Worm (Caenorhabditis elegans) whole organism, L1 larva: Measurements from ENCODE around the gene srw-59.

Experiments
- alr-1 ChIP-seq: fragments of 200-800 bp; sonication (Bioruptor generic); optimal IDR thresholded peaks from 2 replicates; lab custom pipeline; 2018; ENCODE audit warnings: borderline replicate concordance, mild to moderate bottlenecking, missing genetic modification characterization, missing compliant biosample characterization
- ceh-63 ChIP-seq: fragments of 200-800 bp; sonication (Bioruptor generic); optimal IDR thresholded peaks from 2 replicates; lab custom pipeline; 2018; ENCODE audit warnings: mild to moderate bottlenecking, missing genetic modification characterization, missing compliant biosample characterization
- ceh-82 ChIP-seq, 3 experiments: fragments of 150-350 bp in 1 of 3; sonication (generic microtip) in 2 of 3; optimal IDR thresholded peaks; 2 replicates each; lab custom pipeline; 2014 to 2017; ENCODE audit warnings: missing biosample characterization in 3 of 3, missing genetic modification characterization in 3 of 3
- ces-1 ChIP-seq: fragments of 150-350 bp; optimal IDR thresholded peaks from 2 replicates; lab custom pipeline; 2014; ENCODE audit warnings: missing biosample characterization, missing genetic modification reagents, missing genetic modification characterization
- fkh-10 ChIP-seq: sonication (generic microtip); optimal IDR thresholded peaks from 2 replicates; lab custom pipeline; 2017; ENCODE audit warnings: missing biosample characterization, missing genetic modification reagents, missing genetic modification characterization
- fos-1 ChIP-seq: fragments of 150-350 bp; optimal IDR thresholded peaks from 2 replicates; lab custom pipeline; 2014; ENCODE audit warnings: missing biosample characterization, missing genetic modification characterization
- lin-39 ChIP-seq: fragments of 150-350 bp; optimal IDR thresholded peaks from 2 replicates; lab custom pipeline; 2014; ENCODE audit warnings: missing biosample characterization, missing genetic modification reagents, missing genetic modification characterization
- nhr-28 ChIP-seq: fragments of 150-350 bp; optimal IDR thresholded peaks from 2 replicates; lab custom pipeline; 2014; ENCODE audit warnings: missing biosample characterization, missing genetic modification characterization
- nhr-76 ChIP-seq: sonication (generic microtip); optimal IDR thresholded peaks from 2 replicates; lab custom pipeline; 2017; ENCODE audit warnings: missing biosample characterization, missing genetic modification characterization
- tbx-2 ChIP-seq: sonication (generic microtip); optimal IDR thresholded peaks from 2 replicates; lab custom pipeline; 2016; ENCODE audit warnings: missing genetic modification characterization, missing compliant biosample characterization
- unc-86 ChIP-seq: sonication (generic microtip); optimal IDR thresholded peaks from 2 replicates; lab custom pipeline; 2016; ENCODE audit warnings: missing genetic modification characterization, missing compliant biosample characterization

ce11 chrV:15959456-15959855, 8.7 kb upstream of the srw-59 start:
- TF ChIP-seq unc-86 (tag; lab: Kevin White, UChicago) (no peak), ceh-82 (tag; optimal IDR thresholded peaks at IDR 0.05; lab: Kevin White, UChicago) (no peak), tbx-2 (tag; lab: Kevin White, UChicago) (no peak), ces-1 (GFP tag; lab: Kevin White, UChicago) (no peak), ceh-63 (GFP tag; lab: Kevin White, UChicago) (no peak), lin-39 (tag; lab: Kevin White, UChicago) (no peak), nhr-76 (tag; lab: Kevin White, UChicago) (no peak), nhr-28 (tag; lab: Kevin White, UChicago) (no peak), fos-1 (tag; lab: Kevin White, UChicago) (no peak), fkh-10 (GFP tag; lab: Kevin White, UChicago) (no peak), alr-1 (no peak)
